Worm (Caenorhabditis elegans) whole organism, mixed stage, embryonic: ENCODE measurements around the gene pho-10.
A peak's percentile ranks its signal among the peaks of the same experiment; 100 is the strongest.

Source experiments
- M03D4.4 ChIP-seq: sonication (generic microtip); optimal IDR thresholded peaks from 2 replicates; lab custom pipeline; 2017; ENCODE audit warnings: mild to moderate bottlenecking, missing genetic modification characterization, missing compliant biosample characterization
- blmp-1 ChIP-seq: fragments of 150-350 bp; optimal IDR thresholded peaks from 2 replicates; lab custom pipeline; 2014; ENCODE audit warnings: missing biosample characterization, missing genetic modification characterization
- ceh-39 ChIP-seq: fragments of 150-350 bp; optimal IDR thresholded peaks from 2 replicates; lab custom pipeline; 2014; ENCODE audit warnings: missing biosample characterization, missing genetic modification characterization
- ceh-43 ChIP-seq: fragments of 200-800 bp; sonication (Bioruptor generic); optimal IDR thresholded peaks from 2 replicates; lab custom pipeline; 2018; ENCODE audit warnings: mild to moderate bottlenecking, missing genetic modification characterization, moderate library complexity, missing compliant biosample characterization
- ceh-83 ChIP-seq: fragments of 200-800 bp; sonication (Bioruptor generic); optimal IDR thresholded peaks from 2 replicates; lab custom pipeline; 2018; ENCODE audit warnings: mild to moderate bottlenecking, missing genetic modification characterization, missing compliant biosample characterization
- ces-1 ChIP-seq: fragments of 150-350 bp; optimal IDR thresholded peaks from 2 replicates; lab custom pipeline; 2014; ENCODE audit warnings: missing biosample characterization, missing genetic modification reagents, missing genetic modification characterization
- cnd-1 ChIP-seq: fragments of 200-800 bp; sonication (Bioruptor generic); optimal IDR thresholded peaks from 2 replicates; lab custom pipeline; 2018; ENCODE audit warnings: mild to moderate bottlenecking, missing genetic modification characterization, missing compliant biosample characterization
- drap-1 ChIP-seq: fragments of 200-800 bp; sonication (Bioruptor generic); optimal IDR thresholded peaks from 3 replicates; lab custom pipeline; 2018; ENCODE audit warnings: mild to moderate bottlenecking, missing genetic modification characterization, missing compliant biosample characterization
- elt-3 ChIP-seq: fragments of 150-350 bp; optimal IDR thresholded peaks from 2 replicates; lab custom pipeline; 2014; ENCODE audit warnings: missing biosample characterization, missing genetic modification characterization
- flh-1 ChIP-seq: fragments of 200-800 bp; sonication (Bioruptor generic); optimal IDR thresholded peaks from 2 replicates; lab custom pipeline; 2018; ENCODE audit warnings: mild to moderate bottlenecking, missing genetic modification characterization, moderate library complexity, missing compliant biosample characterization
- ham-2 ChIP-seq: fragments of 200-800 bp; sonication (Bioruptor generic); optimal IDR thresholded peaks from 2 replicates; lab custom pipeline; 2018; ENCODE audit warnings: mild to moderate bottlenecking, missing genetic modification characterization, missing compliant biosample characterization
- hlh-1 ChIP-seq: fragments of 150-350 bp; optimal IDR thresholded peaks from 2 replicates; lab custom pipeline; 2014; ENCODE audit warnings: missing biosample characterization, missing genetic modification reagents, missing genetic modification characterization
- lin-13 ChIP-seq: fragments of 150-350 bp; optimal IDR thresholded peaks from 2 replicates; lab custom pipeline; 2014; ENCODE audit warnings: missing biosample characterization, missing genetic modification characterization
- lin-32 ChIP-seq: fragments of 200-800 bp; sonication (Bioruptor generic); optimal IDR thresholded peaks from 2 replicates; lab custom pipeline; 2018; ENCODE audit warnings: mild to moderate bottlenecking, missing genetic modification characterization, missing compliant biosample characterization
- lsy-2 ChIP-seq: fragments of 150-350 bp; optimal IDR thresholded peaks from 2 replicates; lab custom pipeline; 2014; ENCODE audit warnings: missing biosample characterization, missing genetic modification characterization
- mab-5 ChIP-seq: fragments of 150-350 bp; optimal IDR thresholded peaks from 2 replicates; lab custom pipeline; 2014; ENCODE audit warnings: missing biosample characterization, missing genetic modification characterization
- mls-2 ChIP-seq: sonication (generic microtip); optimal IDR thresholded peaks from 2 replicates; lab custom pipeline; 2016; ENCODE audit warnings: mild to moderate bottlenecking, missing genetic modification characterization, moderate library complexity, missing compliant biosample characterization
- nhr-12 ChIP-seq: fragments of 150-350 bp; optimal IDR thresholded peaks from 2 replicates; lab custom pipeline; 2014; ENCODE audit warnings: missing biosample characterization, missing genetic modification characterization
- nhr-2 ChIP-seq: fragments of 150-350 bp; optimal IDR thresholded peaks from 2 replicates; lab custom pipeline; 2014; ENCODE audit warnings: missing biosample characterization, missing genetic modification characterization
- nhr-237 ChIP-seq: fragments of 150-350 bp; optimal IDR thresholded peaks from 2 replicates; lab custom pipeline; 2014; ENCODE audit warnings: missing biosample characterization, missing genetic modification characterization
- nhr-28 ChIP-seq: fragments of 150-350 bp; optimal IDR thresholded peaks from 2 replicates; lab custom pipeline; 2014; ENCODE audit warnings: missing biosample characterization, missing genetic modification characterization
- nhr-76 ChIP-seq: sonication (generic microtip); optimal IDR thresholded peaks from 2 replicates; lab custom pipeline; 2017; ENCODE audit warnings: missing biosample characterization, missing genetic modification characterization
- pha-4 ChIP-seq: fragments of 150-350 bp; optimal IDR thresholded peaks from 2 replicates; lab custom pipeline; 2018; ENCODE audit warnings: missing biosample characterization, missing genetic modification reagents, missing genetic modification characterization
- sem-2 ChIP-seq: fragments of 200-800 bp; sonication (Bioruptor generic); optimal IDR thresholded peaks from 2 replicates; lab custom pipeline; 2018; ENCODE audit warnings: mild to moderate bottlenecking, missing genetic modification characterization, missing compliant biosample characterization
- snpc-4 ChIP-seq: fragments of 150-350 bp; optimal IDR thresholded peaks from 2 replicates; lab custom pipeline; 2014; ENCODE audit warnings: missing biosample characterization, missing genetic modification characterization
- sptf-1 ChIP-seq: sonication (generic microtip); optimal IDR thresholded peaks from 2 replicates; lab custom pipeline; 2017; ENCODE audit warnings: mild to moderate bottlenecking, missing genetic modification characterization, moderate library complexity, missing compliant biosample characterization
- tbx-8 ChIP-seq: fragments of 200-800 bp; sonication (Bioruptor generic); optimal IDR thresholded peaks from 2 replicates; lab custom pipeline; 2018; ENCODE audit warnings: mild to moderate bottlenecking, missing genetic modification characterization, moderate library complexity, missing compliant biosample characterization
- unc-120 ChIP-seq: sonication (generic microtip); optimal IDR thresholded peaks from 2 replicates; lab custom pipeline; 2017; ENCODE audit warnings: missing genetic modification characterization, missing compliant biosample characterization; ENCODE audit not compliant: poor library complexity, severe bottlenecking
- unc-39 ChIP-seq: fragments of 150-350 bp; optimal IDR thresholded peaks from 2 replicates; lab custom pipeline; 2014; ENCODE audit warnings: missing biosample characterization, missing genetic modification characterization
- zip-8 ChIP-seq: fragments of 150-350 bp; optimal IDR thresholded peaks from 2 replicates; lab custom pipeline; 2014; ENCODE audit warnings: missing biosample characterization, missing genetic modification characterization
- ztf-11 ChIP-seq: fragments of 150-350 bp; optimal IDR thresholded peaks from 2 replicates; lab custom pipeline; 2014; ENCODE audit warnings: missing biosample characterization, missing genetic modification characterization

The pho-10 gene

DNA sequence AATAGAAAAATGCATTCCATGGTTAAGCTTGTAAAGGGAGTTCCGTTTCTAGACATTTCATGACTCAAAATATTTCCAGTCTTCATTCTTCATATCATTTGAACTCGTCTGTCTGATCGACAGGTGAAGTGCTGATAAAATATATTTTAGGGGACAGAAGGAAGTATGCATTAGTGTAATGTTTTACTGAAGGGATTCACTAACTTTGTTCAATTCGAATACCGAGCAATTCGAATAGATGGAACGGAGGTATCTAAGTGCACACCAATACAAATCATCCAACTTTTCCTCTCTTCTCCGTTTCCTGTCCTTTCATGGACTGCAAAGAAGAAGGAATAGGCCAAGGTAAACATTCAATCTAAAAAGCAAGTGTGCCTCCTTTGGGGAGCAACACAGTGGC lies 43.4 kb upstream of the pho-10 start:
- TF ChIP-seq nhr-237 (tag; lab: Kevin White, UChicago) (no peak), sptf-1 (tag; lab: Kevin White, UChicago) (no peak), unc-39 (tag; lab: Kevin White, UChicago) (no peak), lsy-2 (tag; lab: Kevin White, UChicago) (no peak), drap-1 (GFP tag; lab: Kevin White, UChicago) (no peak), elt-3 (tag; lab: Kevin White, UChicago) (no peak)

DNA sequence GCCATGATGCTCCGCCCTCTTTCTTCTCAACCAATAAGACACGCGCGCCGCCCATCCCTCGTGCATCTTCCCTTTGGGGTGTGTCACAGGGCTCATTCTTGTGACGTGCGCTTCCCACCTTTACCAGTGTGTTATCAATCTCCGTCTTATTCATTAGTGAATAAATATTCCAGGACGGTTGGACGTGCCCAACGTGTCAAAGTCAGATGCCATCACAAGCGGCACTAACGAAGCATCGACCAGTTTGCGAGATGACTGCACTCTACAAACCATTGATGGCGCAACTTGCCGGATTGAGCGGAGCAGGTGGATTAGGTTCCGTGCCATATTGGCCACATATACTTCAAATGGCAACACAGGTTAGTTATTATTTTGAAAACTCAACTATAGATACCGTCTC lies 39.8 kb upstream of the pho-10 start:
- TF ChIP-seq zip-8 = no peak
- TF ChIP-seq unc-39 (tag; lab: Kevin White, UChicago) = no peak
- TF ChIP-seq snpc-4 (tag; lab: Kevin White, UChicago) = no peak
- TF ChIP-seq unc-120 = no peak
- no peak for TF ChIP-seq elt-3 (tag; lab: Kevin White, UChicago)
- no peak for TF ChIP-seq tbx-8 (GFP tag; lab: Kevin White, UChicago)
- no peak for TF ChIP-seq lin-13
- TF ChIP-seq ceh-43 = no peak
- TF ChIP-seq mls-2 = no peak
- no peak for TF ChIP-seq pha-4 (tag; lab: Kevin White, UChicago)

DNA sequence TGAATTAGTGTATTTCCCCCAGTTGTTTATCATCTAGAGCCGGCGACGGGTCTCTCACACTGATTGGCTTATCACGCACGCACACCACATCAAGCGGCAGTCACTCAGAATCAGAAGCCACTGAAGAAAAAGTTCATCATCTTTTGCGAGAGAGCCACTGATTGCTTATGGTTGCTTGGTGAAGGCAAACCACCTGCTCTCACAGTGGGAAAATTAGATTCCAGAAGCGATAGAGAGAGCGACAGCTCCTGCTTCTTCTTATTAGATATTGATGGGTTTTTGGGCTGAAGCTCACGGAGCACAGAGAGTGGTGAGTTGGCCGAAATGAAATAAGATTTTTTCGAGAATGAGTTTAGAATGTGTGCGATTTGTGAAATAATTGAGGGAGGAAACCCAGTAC lies 35.7 kb upstream of the pho-10 start:
- TF ChIP-seq ces-1 (GFP tag; lab: Kevin White, UChicago) = peak; percentile 51
- no peak for TF ChIP-seq blmp-1 (tag; lab: Kevin White, UChicago)
- no peak for TF ChIP-seq M03D4.4 (tag; lab: Kevin White, UChicago)
- TF ChIP-seq nhr-2 (tag; lab: Kevin White, UChicago) = no peak

DNA sequence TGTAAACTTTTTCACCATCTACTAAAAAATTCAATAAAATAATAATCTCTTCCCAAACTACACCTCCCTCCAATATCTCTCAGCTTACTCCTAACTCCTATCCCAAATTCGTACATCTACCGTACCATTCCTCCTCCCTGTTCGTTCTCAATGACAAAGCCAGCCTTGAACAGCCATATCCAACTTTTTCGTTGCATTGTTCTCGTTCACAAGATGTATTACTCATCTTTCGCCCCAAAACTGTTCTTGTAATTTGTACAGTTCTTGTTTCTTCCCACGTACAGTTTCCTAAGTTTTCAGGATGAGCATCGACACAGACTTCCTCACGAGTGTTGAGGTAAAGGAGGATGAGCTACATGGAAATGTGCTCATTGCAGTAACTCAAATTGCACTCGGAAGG lies 34.5 kb upstream of the pho-10 start, which contains the start of gene egl-43:
Gene egl-43, plus strand, starts transcription at position 301 of the 400 bp plus-strand sequence.
- TF ChIP-seq nhr-2 (tag; lab: Kevin White, UChicago) = no peak
- no peak for TF ChIP-seq ztf-11 (tag; lab: Kevin White, UChicago)
- no peak for TF ChIP-seq lsy-2 (tag; lab: Kevin White, UChicago)
- TF ChIP-seq ceh-39 (tag; lab: Kevin White, UChicago) = no peak
- no peak for TF ChIP-seq ceh-43
- no peak for TF ChIP-seq hlh-1 (tag; lab: Kevin White, UChicago)
- no peak for TF ChIP-seq tbx-8 (GFP tag; lab: Kevin White, UChicago)
- no peak for TF ChIP-seq lin-13
- TF ChIP-seq sptf-1 (tag; lab: Kevin White, UChicago) = no peak
- TF ChIP-seq sem-2 (GFP tag; lab: Kevin White, UChicago) = no peak

DNA sequence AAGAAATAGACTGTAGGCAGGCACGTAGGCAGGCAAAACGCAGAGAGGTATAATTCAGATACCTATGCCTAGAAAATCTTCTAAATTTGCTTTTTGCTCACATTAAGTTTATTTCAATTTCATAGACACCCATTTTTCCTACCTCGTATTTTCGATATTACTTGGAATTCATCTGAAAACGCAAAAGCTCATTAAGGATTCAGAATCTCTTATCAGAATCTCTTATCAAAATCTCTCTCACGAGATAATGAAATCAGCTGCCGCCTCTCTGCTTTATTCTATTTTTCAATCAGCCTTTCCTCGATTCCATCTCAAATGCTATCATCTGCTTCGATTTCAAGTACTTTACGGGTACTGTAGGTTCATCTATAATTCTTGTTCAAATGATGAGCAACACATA lies 31.5 kb upstream of the pho-10 start:
- TF ChIP-seq lin-32 (GFP tag; lab: Kevin White, UChicago) (no peak), cnd-1 (no peak)
- TF ChIP-seq, all 35 proteins: peak for 0

DNA sequence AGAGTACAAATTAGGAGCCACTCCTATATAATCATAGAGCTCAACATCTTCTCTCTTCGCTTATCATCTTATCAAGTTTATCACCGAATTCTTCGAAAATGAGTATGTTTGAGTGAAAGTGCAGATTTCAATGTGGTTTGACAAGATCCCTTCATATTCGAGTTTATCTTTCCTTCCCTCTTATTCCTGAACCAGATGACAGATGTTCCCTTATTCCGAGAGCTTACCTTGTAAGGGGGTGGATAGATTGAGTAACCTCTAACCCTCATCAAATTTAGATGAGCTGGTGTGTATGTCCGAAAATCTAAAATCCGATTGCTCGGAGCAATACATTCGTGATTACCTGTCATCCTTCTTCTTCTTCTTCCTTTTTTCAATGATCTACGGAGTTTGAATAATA lies 28.3 kb upstream of the pho-10 start:
- TF ChIP-seq flh-1 (GFP tag; lab: Kevin White, UChicago) (no peak), elt-3 (tag; lab: Kevin White, UChicago) (no peak), sptf-1 (tag; lab: Kevin White, UChicago) (no peak), lin-32 (GFP tag; lab: Kevin White, UChicago) (no peak), nhr-28 (tag; lab: Kevin White, UChicago) (no peak), ceh-39 (tag; lab: Kevin White, UChicago) (no peak), ceh-83 (no peak), ces-1 (GFP tag; lab: Kevin White, UChicago) (no peak), mab-5 (no peak), nhr-76 (tag; lab: Kevin White, UChicago) (no peak), sem-2 (GFP tag; lab: Kevin White, UChicago) (no peak), nhr-2 (tag; lab: Kevin White, UChicago) (no peak), hlh-1 (tag; lab: Kevin White, UChicago) (no peak), blmp-1 (tag; lab: Kevin White, UChicago) (no peak)

DNA sequence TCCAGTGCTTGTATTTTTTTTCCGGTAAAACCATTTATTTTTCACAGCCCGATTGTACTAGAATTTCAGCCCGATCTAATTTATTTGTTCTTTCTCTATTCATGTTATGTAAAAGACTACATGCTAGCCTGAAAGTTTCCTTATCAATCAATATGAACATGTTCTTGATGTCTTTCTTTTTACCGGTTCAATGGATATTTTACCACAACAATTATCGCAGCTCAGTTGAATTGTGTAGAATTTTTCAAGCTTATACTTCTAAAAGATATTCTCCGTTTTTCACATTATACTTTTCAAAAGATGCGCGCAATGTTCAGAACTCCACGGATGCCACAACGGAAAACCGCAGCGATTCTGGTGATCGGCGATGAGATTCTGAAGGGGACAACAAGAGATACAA lies 23.5 kb upstream of the pho-10 start, which contains the start of gene flad-1:
Gene flad-1, plus strand, starts transcription at position 301 of the 400 bp plus-strand sequence.
- TF ChIP-seq drap-1 (GFP tag; lab: Kevin White, UChicago) (no peak), ztf-11 (tag; lab: Kevin White, UChicago) (no peak), ham-2 (no peak), ceh-83 (no peak), nhr-2 (tag; lab: Kevin White, UChicago) (no peak), flh-1 (GFP tag; lab: Kevin White, UChicago) (no peak), pha-4 (tag; lab: Kevin White, UChicago) (no peak), ces-1 (GFP tag; lab: Kevin White, UChicago) (no peak), cnd-1 (no peak), ceh-43 (no peak), zip-8 (no peak), ceh-39 (tag; lab: Kevin White, UChicago) (no peak), nhr-12 (tag; lab: Kevin White, UChicago) (no peak)
